Worm (Caenorhabditis elegans): ENCODE measurements around the gene F14F9.4.

DNA sequence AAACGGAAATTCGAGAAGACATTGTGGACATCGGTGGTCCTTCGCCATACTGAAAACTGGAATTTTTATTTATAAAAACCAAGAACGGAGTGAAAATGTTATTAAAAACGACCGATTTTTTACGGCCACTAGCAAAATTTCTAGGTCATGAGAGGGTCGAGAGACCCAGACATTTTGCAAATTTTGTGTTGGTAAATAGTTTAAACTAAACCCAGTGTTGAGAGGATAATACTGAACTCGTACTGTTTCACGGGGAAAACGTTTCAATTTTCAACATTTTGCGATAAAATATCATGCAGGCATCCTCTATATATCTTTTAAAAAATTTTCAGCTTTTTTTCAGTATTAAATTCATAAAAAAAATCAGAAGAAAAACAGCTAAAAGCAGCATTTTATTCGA is 13.4 kb upstream of the F14F9.4 start, which contains the start of gene C04F5.9:
- TF ChIP-seq W03F9.2 (tag; optimal IDR thresholded peaks at IDR 0.05) = no peak
- no peak for TF ChIP-seq him-1 (tag; optimal IDR thresholded peaks at IDR 0.05)

Measured in whole organism, L4/young adult.